Fruit fly (Drosophila melanogaster): ENCODE data around the gene CG9519.

Gene CG9519

dm6 chrX:14882536-14883118 is 26.5 kb upstream of the CG9519 start, which contains the start of the genes CG45064 and CG45065 (continued):
- peak; percentile 29 for TF ChIP-seq CG8290 (GFP tag; optimal IDR thresholded peaks at IDR 0.05)
- peak in 1 of 2 experiments; percentile 88 for TF ChIP-seq CG8290 (tag; optimal IDR thresholded peaks at IDR 0.05)
- TF ChIP-seq dmrt99B (tag; optimal IDR thresholded peaks at IDR 0.05), result peak; percentile 95
- peak; percentile 82 for TF ChIP-seq org-1 (GFP tag; optimal IDR thresholded peaks at IDR 0.05)
- TF ChIP-seq CG9437 (GFP tag; optimal IDR thresholded peaks at IDR 0.05), result peak; percentile 66
- no peak for TF ChIP-seq z (GFP tag; IDR thresholded peaks at IDR 0.05)
- TF ChIP-seq emc (GFP tag; optimal IDR thresholded peaks at IDR 0.05), result peak; percentile 64
- TF ChIP-seq tll (GFP tag; optimal IDR thresholded peaks at IDR 0.05), result no peak
- peak; percentile 81 for TF ChIP-seq gce (GFP tag; IDR thresholded peaks at IDR 0.05)
- TF ChIP-seq CG12942 (GFP tag; optimal IDR thresholded peaks at IDR 0.05), result peak; percentile 59
- TF ChIP-seq row (GFP tag; IDR thresholded peaks at IDR 0.05), result peak; percentile 81
- peak; percentile 0 for TF ChIP-seq CG14965 (GFP tag; optimal IDR thresholded peaks at IDR 0.05; ENCODE audit: borderline replicate concordance)
- no peak for TF ChIP-seq Dp (GFP tag; optimal IDR thresholded peaks at IDR 0.05)
- peak; percentile 72 for TF ChIP-seq crc (GFP tag; optimal IDR thresholded peaks at IDR 0.05)
- peak; percentile 91 for TF ChIP-seq gem (tag; optimal IDR thresholded peaks at IDR 0.05)
- peak; percentile 86 for TF ChIP-seq H15 (GFP tag; IDR thresholded peaks at IDR 0.05)
- peak; percentile 71 for TF ChIP-seq CG1602 (GFP tag; optimal IDR thresholded peaks at IDR 0.05)
- TF ChIP-seq dan (GFP tag; IDR thresholded peaks at IDR 0.05), result no peak
- peak; percentile 93 for TF ChIP-seq ATbp (GFP tag; optimal IDR thresholded peaks at IDR 0.05)
- TF ChIP-seq CG4730 (GFP tag; IDR thresholded peaks at IDR 0.05), result peak; percentile 73
- TF ChIP-seq CG17802 (tag; optimal IDR thresholded peaks at IDR 0.05), result peak; percentile 58
- TF ChIP-seq CG10321 (GFP tag; IDR thresholded peaks at IDR 0.05), result no peak
- TF ChIP-seq CG17612 (GFP tag; IDR thresholded peaks at IDR 0.05), result no peak
- peak; percentile 51 for TF ChIP-seq Ets97D (GFP tag; optimal IDR thresholded peaks at IDR 0.05)
- peak; percentile 65 for TF ChIP-seq Hmr (GFP tag; optimal IDR thresholded peaks at IDR 0.05)
- TF ChIP-seq CoRest (tag; optimal IDR thresholded peaks at IDR 0.05), result peak; percentile 86
- no peak for TF ChIP-seq zen2 (GFP tag; IDR thresholded peaks at IDR 0.05; ENCODE audit: partially characterized antibody)
- no peak for TF ChIP-seq rib (GFP tag; IDR thresholded peaks at IDR 0.05)
- TF ChIP-seq MBD-R2 (GFP tag; IDR thresholded peaks at IDR 0.05), result peak; percentile 43; the same call in 1 of the 2 replicates
- TF ChIP-seq Tbp (GFP tag; optimal IDR thresholded peaks at IDR 0.05), result no peak
- TF ChIP-seq dm (GFP tag; optimal IDR thresholded peaks at IDR 0.05), result peak; percentile 38
- peak; percentile 75 for TF ChIP-seq fd64A (GFP tag; optimal IDR thresholded peaks at IDR 0.05)
- peak; percentile 32 for TF ChIP-seq CG18011 (GFP tag; optimal IDR thresholded peaks at IDR 0.05)
- peak; percentile 89 for TF ChIP-seq zfh1 (GFP tag; IDR thresholded peaks at IDR 0.05)
- TF ChIP-seq Atf6 (GFP tag; IDR thresholded peaks at IDR 0.05), result peak; percentile 72; the same call in 1 of the 2 replicates
- peak; percentile 24 for TF ChIP-seq fd3F (GFP tag; optimal IDR thresholded peaks at IDR 0.05)
- TF ChIP-seq HLHmδ (GFP tag; optimal IDR thresholded peaks at IDR 0.05), result no peak
- peak; percentile 36 for TF ChIP-seq CG4328 (GFP tag; optimal IDR thresholded peaks at IDR 0.05)
- TF ChIP-seq CG10431 (GFP tag; optimal IDR thresholded peaks at IDR 0.05), result peak; percentile 70
- peak; percentile 45 for TF ChIP-seq Nf-YC (tag; optimal IDR thresholded peaks at IDR 0.05)
- TF ChIP-seq CG10267 (tag; optimal IDR thresholded peaks at IDR 0.05), result peak; percentile 76
- TF ChIP-seq Sry-δ (GFP tag; optimal IDR thresholded peaks at IDR 0.05), result peak; percentile 42
- TF ChIP-seq Spps (tag; optimal IDR thresholded peaks at IDR 0.05), result peak; percentile 62
- peak; percentile 81 for TF ChIP-seq ind (GFP tag; optimal IDR thresholded peaks at IDR 0.05)
- TF ChIP-seq CG10979 (tag; optimal IDR thresholded peaks at IDR 0.05), result peak; percentile 87
- TF ChIP-seq CG30403 (GFP tag; optimal IDR thresholded peaks at IDR 0.05), result peak; percentile 85
- TF ChIP-seq nom (GFP tag; optimal IDR thresholded peaks at IDR 0.05), result no peak
- no peak for TF ChIP-seq Poxn (GFP tag; IDR thresholded peaks at IDR 0.05)
- peak; percentile 69; the same call in 1 of the 2 replicates for TF ChIP-seq Ada2b (GFP tag; IDR thresholded peaks at IDR 0.05)
- TF ChIP-seq CG15073 (GFP tag; optimal IDR thresholded peaks at IDR 0.05), result peak; percentile 28

All from whole organism, embryonic.